Worm (Caenorhabditis elegans): ENCODE measurements around the gene eor-1.

The eor-1 gene

DNA sequence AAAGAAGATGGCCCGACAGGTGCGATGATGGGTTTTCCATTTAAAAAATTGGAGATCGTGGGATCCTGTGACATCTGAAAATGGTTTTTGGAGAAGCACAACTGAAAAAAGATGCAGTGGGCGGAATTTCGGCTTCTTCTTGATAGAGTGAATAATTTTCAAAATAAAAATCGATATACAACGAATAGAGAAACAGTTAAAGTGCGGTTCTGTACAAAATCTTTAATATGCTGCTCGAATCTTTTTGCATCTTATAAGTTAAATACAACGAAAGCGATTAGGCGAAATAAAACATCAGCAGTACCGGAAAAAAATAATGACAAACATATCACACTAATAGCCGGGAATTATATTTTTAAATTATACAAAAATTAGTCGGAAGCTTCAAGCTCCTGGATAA is 8.2 kb upstream of the eor-1 start, which contains the start of gene H06H21.11:
TSS of gene H06H21.11 (minus strand) at position 101 of the 400 bp plus-strand sequence.
- TF ChIP-seq nhr-10 (tag; optimal IDR thresholded peaks at IDR 0.05), result no peak
- peak; percentile 37; the same call in 1 of the 2 replicates for TF ChIP-seq pha-4 (GFP tag; IDR thresholded peaks at IDR 0.05)
- TF ChIP-seq pha-4 (tag; optimal IDR thresholded peaks at IDR 0.05), result no peak
- TF ChIP-seq aha-1 (tag), result peak; percentile 25
- TF ChIP-seq lin-38 (GFP tag; IDR thresholded peaks at IDR 0.05), result peak; percentile 35; the same call in 1 of the 2 replicates

ce11 chrIV:4806486-4806885 is 7.5 kb upstream of the eor-1 start, which contains the start of gene dpf-5:
TSS of gene dpf-5 (minus strand) at chrIV:4806586.
- TF ChIP-seq lin-38 (GFP tag; IDR thresholded peaks at IDR 0.05) (no peak), arid-1 (GFP tag; conservative IDR thresholded peaks at IDR 0.05) (no peak), dve-1 (tag; optimal IDR thresholded peaks at IDR 0.05; ENCODE audit: insufficient read depth) (no peak), fkh-10 (GFP tag; optimal IDR thresholded peaks at IDR 0.05) (no peak), zfp-3 (GFP tag; conservative IDR thresholded peaks at IDR 0.05) (no peak), set-16 (GFP tag; IDR thresholded peaks at IDR 0.05) (no peak), pha-4 (GFP tag; IDR thresholded peaks at IDR 0.05) (no peak), pha-4 (tag; optimal IDR thresholded peaks at IDR 0.05) (no peak), hlh-11 (tag; optimal IDR thresholded peaks at IDR 0.05) (no peak), T20F7.1 (GFP tag; optimal IDR thresholded peaks at IDR 0.05) (no peak), dpl-1 (GFP tag; optimal IDR thresholded peaks at IDR 0.05) (no peak), zag-1 (tag; optimal IDR thresholded peaks at IDR 0.05) (no peak), daf-19 (GFP tag; conservative IDR thresholded peaks at IDR 0.05) (no peak), nhr-25 (tag; optimal IDR thresholded peaks at IDR 0.05; ENCODE audit: borderline replicate concordance, insufficient read depth) (no peak), dmd-8 (GFP tag; IDR thresholded peaks at IDR 0.05) (no peak), daf-12 (tag; optimal IDR thresholded peaks at IDR 0.05) (no peak)

ce11 chrIV:4802494-4802893 is 3.5 kb upstream of the eor-1 start, which contains the start of gene dpf-7:
TSS of gene dpf-7 (minus strand) at chrIV:4802594.
- TF ChIP-seq hlh-30 (tag; optimal IDR thresholded peaks at IDR 0.05; ENCODE audit: insufficient read depth) (no peak), lin-38 (GFP tag; IDR thresholded peaks at IDR 0.05) (peak; percentile 22; the same call in 1 of the 2 replicates)

- peak; percentile 37 for TF ChIP-seq hlh-11 (tag; optimal IDR thresholded peaks at IDR 0.05)
- peak; percentile 12 for TF ChIP-seq nhr-28 (tag; optimal IDR thresholded peaks at IDR 0.05)
- TF ChIP-seq mxl-3 (GFP tag; optimal IDR thresholded peaks at IDR 0.05), result peak; percentile 8
- TF ChIP-seq T26A8.4 (GFP tag; IDR thresholded peaks at IDR 0.05), result no peak
- TF ChIP-seq cey-2 (tag; optimal IDR thresholded peaks at IDR 0.05; ENCODE audit: borderline replicate concordance, insufficient read depth), result peak; percentile 48
- TF ChIP-seq zfp-2 (tag; optimal IDR thresholded peaks at IDR 0.05), result no peak
- no peak for TF ChIP-seq lin-38 (GFP tag; IDR thresholded peaks at IDR 0.05)
- TF ChIP-seq zip-2 (tag; optimal IDR thresholded peaks at IDR 0.05), result no peak
- 0 out of 2 replicates have a peak, but pooled peaks have one; percentile 44 for TF ChIP-seq tra-1 (GFP tag; IDR thresholded peaks at IDR 0.05)
- TF ChIP-seq fos-1 (tag; optimal IDR thresholded peaks at IDR 0.05), result no peak
- no peak for TF ChIP-seq hmg-1.1 (GFP tag; IDR thresholded peaks at IDR 0.05)
- TF ChIP-seq lin-29 (GFP tag; IDR thresholded peaks at IDR 0.05), result no peak
- peak; percentile 29 for TF ChIP-seq nhr-48 (tag; optimal IDR thresholded peaks at IDR 0.05)
- TF ChIP-seq nhr-76 (tag; optimal IDR thresholded peaks at IDR 0.05), result no peak
- no peak for TF ChIP-seq ceh-62 (tag; optimal IDR thresholded peaks at IDR 0.05)
These were observed 3.9 kb downstream of the eor-1 start for ce11 chrIV:4795111-4795510.

ce11 chrIV:4789445-4789844 is 9.5 kb downstream of the eor-1 start, which contains the start of gene R11E3.1:
TSS of gene R11E3.1 (plus strand) at chrIV:4789745.
- TF ChIP-seq aly-2 (tag; optimal IDR thresholded peaks at IDR 0.05) (no peak), madf-9 (GFP tag; conservative IDR thresholded peaks at IDR 0.05) (no peak), lin-38 (GFP tag; IDR thresholded peaks at IDR 0.05) (no peak), T20F7.1 (GFP tag; optimal IDR thresholded peaks at IDR 0.05) (no peak), pha-4 (GFP tag; IDR thresholded peaks at IDR 0.05) (no peak), pha-4 (tag; optimal IDR thresholded peaks at IDR 0.05) (no peak), spr-1 (tag; optimal IDR thresholded peaks at IDR 0.05) (no peak), ceh-32 (tag; optimal IDR thresholded peaks at IDR 0.05; ENCODE audit: poor library complexity) (no peak), mxl-2 (GFP tag; conservative IDR thresholded peaks at IDR 0.05) (no peak), jun-1 (tag; optimal IDR thresholded peaks at IDR 0.05) (no peak), daf-16 (GFP tag; optimal IDR thresholded peaks at IDR 0.05) (no peak), daf-16 (tag; optimal IDR thresholded peaks at IDR 0.05) (no peak), lsy-2 (tag; optimal IDR thresholded peaks at IDR 0.05) (no peak), ceh-20 (GFP tag; IDR thresholded peaks at IDR 0.05) (no peak)

Measured in whole organism, L4 larva.